Worm (Caenorhabditis elegans) whole organism, midembryonic: ENCODE data around the gene mrps-18.C.

Source experiments
- flt-1 ChIP-seq: fragments of 200-800 bp; sonication (Bioruptor generic); IDR thresholded peaks from 2 replicates; pipeline ENCODE4 v1.3.6; 2022; ENCODE audit warnings: missing genetic modification characterization, missing compliant biosample characterization
- med-1 ChIP-seq: sonication (generic microtip); optimal IDR thresholded peaks from 2 replicates; lab custom pipeline; 2017; ENCODE audit warnings: missing genetic modification characterization, mild to moderate bottlenecking, missing compliant biosample characterization, antibody characterized with exemption, missing genetic modification reagents; ENCODE audit not compliant: insufficient read depth
- ref-1 ChIP-seq: fragments of 200-800 bp; sonication (Bioruptor generic); conservative IDR thresholded peaks from 2 replicates; pipeline ENCODE4 v1.3.6; 2022; ENCODE audit warnings: missing genetic modification reagents, missing genetic modification characterization, missing compliant biosample characterization
- tab-1 ChIP-seq: fragments of 200-800 bp; sonication (Bioruptor generic); IDR thresholded peaks from 2 replicates; pipeline ENCODE4 v1.3.6; 2022; ENCODE audit warnings: missing genetic modification characterization, missing compliant biosample characterization
- ztf-23 ChIP-seq: fragments of 200-800 bp; sonication (Bioruptor generic); IDR thresholded peaks from 2 replicates; pipeline ENCODE4 v1.3.6; 2022; ENCODE audit warnings: missing genetic modification reagents, missing genetic modification characterization, missing compliant biosample characterization
- ztf-29 ChIP-seq: fragments of 200-800 bp; sonication (Bioruptor generic); IDR thresholded peaks from 2 replicates; pipeline ENCODE4 v1.3.6; 2022; ENCODE audit warnings: missing genetic modification reagents, missing genetic modification characterization, missing compliant biosample characterization

- TF ChIP-seq med-1 (GFP tag; lab: Kevin White, UChicago) = no peak
- TF ChIP-seq tab-1 (GFP tag; lab: Robert Waterston, UW) = no peak
- TF ChIP-seq ref-1 (GFP tag; lab: Robert Waterston, UW) = no peak
- no peak for TF ChIP-seq flt-1 (GFP tag; lab: Robert Waterston, UW)
- TF ChIP-seq ztf-29 (GFP tag; lab: Robert Waterston, UW) = no peak
- no peak for TF ChIP-seq ztf-23 (GFP tag; lab: Robert Waterston, UW)
Observed at ce11 chrII:6750929-6751328, 14.9 kb downstream of the mrps-18.C start, which contains the start of gene F41G3.20.
